Fruit fly (Drosophila melanogaster) whole organism, prepupa: ENCODE results near the gene Snmp1.

Source experiments
- Blimp-1 ChIP-seq: fragments of 200-800 bp; sonication (Bioruptor generic); optimal IDR thresholded peaks from 3 replicates; lab custom pipeline; 2017; ENCODE audit warnings: missing biosample characterization, missing genetic modification characterization, mild to moderate bottlenecking, moderate library complexity, missing genetic modification reagents
- CG10631 ChIP-seq: fragments of 200-800 bp; sonication (Bioruptor generic); optimal IDR thresholded peaks from 2 replicates; lab custom pipeline; 2016; ENCODE audit warnings: missing biosample characterization, missing genetic modification characterization
- CG10669 ChIP-seq: fragments of 200-800 bp; sonication (Bioruptor generic); optimal IDR thresholded peaks from 3 replicates; lab custom pipeline; 2018; ENCODE audit warnings: missing biosample characterization, mild to moderate bottlenecking, missing genetic modification characterization, moderate library complexity
- CG11294 ChIP-seq: fragments of 200-800 bp; sonication (Bioruptor generic); IDR thresholded peaks from 2 replicates; pipeline ENCODE4 v1.3.6; 2022; ENCODE audit warnings: missing biosample characterization, missing genetic modification characterization
- CG11762 ChIP-seq: fragments of 200-800 bp; sonication (Bioruptor generic); optimal IDR thresholded peaks from 3 replicates; lab custom pipeline; 2016; ENCODE audit warnings: missing biosample characterization, missing genetic modification characterization; ENCODE audit not compliant: insufficient read depth
- CG15336 ChIP-seq: fragments of 200-800 bp; sonication (Bioruptor generic); IDR thresholded peaks from 2 replicates; pipeline ENCODE4 v1.3.6; 2022; ENCODE audit warnings: missing biosample characterization, missing genetic modification characterization
- CG1621 ChIP-seq: fragments of 200-800 bp; sonication (Bioruptor generic); optimal IDR thresholded peaks from 3 replicates; lab custom pipeline; 2018; ENCODE audit warnings: missing biosample characterization, mild to moderate bottlenecking, missing genetic modification characterization
- CG16779 ChIP-seq: fragments of 200-800 bp; sonication (Bioruptor generic); optimal IDR thresholded peaks from 3 replicates; lab custom pipeline; 2017; ENCODE audit warnings: missing biosample characterization, mild to moderate bottlenecking, missing genetic modification characterization
- CG3032 ChIP-seq: fragments of 200-800 bp; optimal IDR thresholded peaks from 2 replicates; lab custom pipeline; 2019; ENCODE audit warnings: missing biosample characterization, mild to moderate bottlenecking, missing genetic modification characterization, moderate library complexity
- CG31627 ChIP-seq: fragments of 200-800 bp; sonication (Bioruptor generic); optimal IDR thresholded peaks from 3 replicates; lab custom pipeline; 2016; ENCODE audit warnings: missing biosample characterization, missing genetic modification characterization
- CG32006 ChIP-seq: fragments of 200-800 bp; sonication (Bioruptor generic); optimal IDR thresholded peaks from 3 replicates; lab custom pipeline; 2017; ENCODE audit warnings: missing biosample characterization, mild to moderate bottlenecking, missing genetic modification characterization
- CG34406 ChIP-seq: fragments of 200-800 bp; sonication (Bioruptor generic); optimal IDR thresholded peaks from 3 replicates; lab custom pipeline; 2016; ENCODE audit warnings: missing biosample characterization, missing genetic modification characterization
- CG6163 ChIP-seq: fragments of 200-800 bp; sonication (Bioruptor generic); IDR thresholded peaks from 3 replicates; pipeline ENCODE4 v1.3.6; 2022; ENCODE audit warnings: missing biosample characterization, missing genetic modification characterization
- CG6276 ChIP-seq: fragments of 200-800 bp; sonication (Bioruptor generic); optimal IDR thresholded peaks from 2 replicates; lab custom pipeline; 2017; ENCODE audit warnings: missing biosample characterization, mild to moderate bottlenecking, missing genetic modification characterization
- CG6792 ChIP-seq: fragments of 200-800 bp; sonication (Bioruptor generic); optimal IDR thresholded peaks from 3 replicates; lab custom pipeline; 2016; ENCODE audit warnings: missing biosample characterization, missing genetic modification characterization
- CG6854 ChIP-seq: fragments of 200-800 bp; sonication (Bioruptor generic); optimal IDR thresholded peaks from 2 replicates; lab custom pipeline; 2017; ENCODE audit warnings: missing biosample characterization, mild to moderate bottlenecking, missing genetic modification characterization
- CG7368 ChIP-seq: fragments of 200-800 bp; sonication (Bioruptor generic); optimal IDR thresholded peaks from 3 replicates; lab custom pipeline; 2016; ENCODE audit warnings: missing biosample characterization, missing genetic modification characterization
- CG8119 ChIP-seq: fragments of 200-800 bp; sonication (Bioruptor generic); IDR thresholded peaks from 3 replicates; pipeline ENCODE4 v1.3.6; 2022; ENCODE audit warnings: missing biosample characterization, missing genetic modification characterization
- CG9139 ChIP-seq: fragments of 200-800 bp; sonication (Bioruptor generic); optimal IDR thresholded peaks from 3 replicates; lab custom pipeline; 2017; ENCODE audit warnings: missing biosample characterization, mild to moderate bottlenecking, missing genetic modification characterization
- Eip75B ChIP-seq: fragments of 200-800 bp; sonication (Bioruptor generic); optimal IDR thresholded peaks from 3 replicates; lab custom pipeline; 2016; ENCODE audit warnings: missing biosample characterization, missing genetic modification characterization
- Eip78C ChIP-seq: fragments of 200-800 bp; sonication (Bioruptor generic); peaks from one replicate; lab custom pipeline; 2016; ENCODE audit warnings: missing biosample characterization, missing genetic modification characterization
- Ets21C ChIP-seq: fragments of 200-800 bp; sonication (Bioruptor generic); optimal IDR thresholded peaks from 3 replicates; lab custom pipeline; 2016; ENCODE audit warnings: missing biosample characterization, missing genetic modification characterization
- Ets96B ChIP-seq: fragments of 200-800 bp; optimal IDR thresholded peaks from 2 replicates; lab custom pipeline; 2019; ENCODE audit warnings: missing biosample characterization, mild to moderate bottlenecking, missing genetic modification characterization, moderate library complexity
- Hr38 ChIP-seq: sonication (Bioruptor generic); optimal IDR thresholded peaks from 2 replicates; lab custom pipeline; 2016; ENCODE audit warnings: missing biosample characterization, missing genetic modification characterization
- Lpt ChIP-seq: fragments of 200-800 bp; sonication (Bioruptor generic); optimal IDR thresholded peaks from 3 replicates; lab custom pipeline; 2016; ENCODE audit warnings: missing biosample characterization, missing genetic modification characterization
- Met ChIP-seq: fragments of 200-800 bp; sonication (Bioruptor generic); optimal IDR thresholded peaks from 3 replicates; lab custom pipeline; 2016; ENCODE audit warnings: missing biosample characterization, missing genetic modification characterization
- OdsH ChIP-seq: fragments of 200-800 bp; sonication (Bioruptor generic); optimal IDR thresholded peaks from 3 replicates; lab custom pipeline; 2016; ENCODE audit warnings: missing biosample characterization, missing genetic modification characterization
- Sox102F ChIP-seq: fragments of 200-800 bp; sonication (Bioruptor generic); optimal IDR thresholded peaks from 2 replicates; lab custom pipeline; 2016; ENCODE audit warnings: missing biosample characterization, mild to moderate bottlenecking, missing genetic modification characterization
- Sox14 ChIP-seq: fragments of 200-800 bp; sonication (Bioruptor generic); optimal IDR thresholded peaks from 3 replicates; lab custom pipeline; 2016; ENCODE audit warnings: missing biosample characterization, missing genetic modification characterization
- achi ChIP-seq: fragments of 200-800 bp; sonication (Bioruptor generic); optimal IDR thresholded peaks from 3 replicates; lab custom pipeline; 2016; ENCODE audit warnings: missing biosample characterization, missing genetic modification characterization
- cyc ChIP-seq: fragments of 200-800 bp; sonication (Bioruptor generic); optimal IDR thresholded peaks from 3 replicates; lab custom pipeline; 2016; ENCODE audit warnings: missing biosample characterization, missing genetic modification characterization
- dac ChIP-seq: fragments of 200-800 bp; sonication (Bioruptor generic); optimal IDR thresholded peaks from 2 replicates; lab custom pipeline; 2017; ENCODE audit warnings: missing biosample characterization, mild to moderate bottlenecking, missing genetic modification characterization
- esn ChIP-seq: fragments of 200-800 bp; sonication (Bioruptor generic); optimal IDR thresholded peaks from 2 replicates; lab custom pipeline; 2016; ENCODE audit warnings: missing biosample characterization, mild to moderate bottlenecking, missing genetic modification characterization, moderate library complexity
- fd59A ChIP-seq: fragments of 200-800 bp; sonication (Bioruptor generic); optimal IDR thresholded peaks from 2 replicates; lab custom pipeline; 2017; ENCODE audit warnings: missing biosample characterization, mild to moderate bottlenecking, missing genetic modification characterization, missing genetic modification reagents
- fd85E ChIP-seq: fragments of 200-800 bp; sonication (Bioruptor generic); optimal IDR thresholded peaks from 3 replicates; lab custom pipeline; 2016; ENCODE audit warnings: missing biosample characterization, missing genetic modification characterization
- fkh ChIP-seq: fragments of 200-800 bp; sonication (Bioruptor generic); optimal IDR thresholded peaks from 3 replicates; lab custom pipeline; 2017; ENCODE audit warnings: missing biosample characterization, mild to moderate bottlenecking, missing genetic modification characterization, moderate library complexity
- lz ChIP-seq: fragments of 200-800 bp; sonication (Bioruptor generic); optimal IDR thresholded peaks from 3 replicates; lab custom pipeline; 2016; ENCODE audit warnings: missing biosample characterization, missing genetic modification characterization
- spab ChIP-seq: fragments of 200-800 bp; sonication (Bioruptor generic); optimal IDR thresholded peaks from 2 replicates; lab custom pipeline; 2017; ENCODE audit warnings: missing biosample characterization, mild to moderate bottlenecking, missing genetic modification characterization, missing genetic modification reagents
- ss ChIP-seq, 2 experiments: fragments of 200-800 bp; sonication (Bioruptor generic); optimal IDR thresholded peaks; 2 replicates in 1 of 2; 3 replicates in 1 of 2; lab custom pipeline; 2017 to 2018; ENCODE audit warnings: mild to moderate bottlenecking in 2 of 2, missing biosample characterization in 2 of 2, missing genetic modification characterization in 2 of 2, moderate library complexity in 1 of 2
- svp ChIP-seq: fragments of 200-800 bp; sonication (Bioruptor generic); peaks from one replicate; lab custom pipeline; 2016; ENCODE audit warnings: missing biosample characterization, missing genetic modification characterization
- vri ChIP-seq: fragments of 200-800 bp; sonication (Bioruptor generic); optimal IDR thresholded peaks from 3 replicates; lab custom pipeline; 2016; ENCODE audit warnings: missing biosample characterization, mild to moderate bottlenecking, missing genetic modification characterization

The Snmp1 gene

DNA sequence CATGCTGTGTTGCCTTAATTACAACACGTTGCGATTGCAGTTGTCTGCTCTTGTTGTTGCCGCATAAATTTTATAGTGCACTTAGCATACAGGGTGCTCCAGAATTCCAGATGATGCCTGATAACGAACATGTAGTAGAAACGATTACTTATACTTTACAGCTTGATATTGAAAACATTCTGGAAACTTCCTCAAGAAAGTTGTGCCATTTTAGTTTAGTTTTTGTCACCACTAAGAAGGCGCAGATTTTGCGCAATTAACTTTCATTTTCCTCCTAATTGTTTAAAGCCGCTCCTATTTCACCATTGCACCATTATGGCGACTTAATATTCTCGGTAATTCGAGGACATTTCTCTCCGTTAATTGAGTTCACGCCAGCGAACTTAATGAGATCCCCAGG, 24.3 kb upstream of the Snmp1 start (continued):
- TF ChIP-seq cyc (GFP tag; lab: Kevin White, UChicago) (no peak), svp (GFP tag; lab: Kevin White, UChicago) (no peak), fkh (GFP tag; lab: Kevin White, UChicago) (no peak), CG6854 (no peak), Eip78C (peak; percentile 81), OdsH (GFP tag; lab: Kevin White, UChicago) (peak; percentile 6), Sox14 (GFP tag; lab: Kevin White, UChicago) (no peak), fd85E (GFP tag; lab: Kevin White, UChicago) (no peak), esn (no peak), CG6792 (GFP tag; lab: Kevin White, UChicago) (no peak), Blimp-1 (GFP tag; lab: Kevin White, UChicago) (no peak), ss (GFP tag; optimal IDR thresholded peaks at IDR 0.05; lab: Kevin White, UChicago) (peak in 1 of 2 experiments; percentile 61), lz (no peak), CG10631 (GFP tag; lab: Kevin White, UChicago) (peak; percentile 11), CG11762 (GFP tag; lab: Kevin White, UChicago) (no peak), CG6163 (GFP tag; lab: Robert Waterston, UW) (no peak), Lpt (no peak), CG3032 (tag; lab: Kevin White, UChicago) (peak; percentile 44), achi (GFP tag; lab: Kevin White, UChicago) (peak; percentile 5), dac (GFP tag; lab: Kevin White, UChicago) (no peak), fd59A (GFP tag; lab: Kevin White, UChicago) (no peak), spab (GFP tag; lab: Kevin White, UChicago) (peak; percentile 2), Hr38 (GFP tag; lab: Kevin White, UChicago) (no peak), CG32006 (GFP tag; lab: Kevin White, UChicago) (peak; percentile 3), Ets21C (GFP tag; lab: Kevin White, UChicago) (no peak)

DNA sequence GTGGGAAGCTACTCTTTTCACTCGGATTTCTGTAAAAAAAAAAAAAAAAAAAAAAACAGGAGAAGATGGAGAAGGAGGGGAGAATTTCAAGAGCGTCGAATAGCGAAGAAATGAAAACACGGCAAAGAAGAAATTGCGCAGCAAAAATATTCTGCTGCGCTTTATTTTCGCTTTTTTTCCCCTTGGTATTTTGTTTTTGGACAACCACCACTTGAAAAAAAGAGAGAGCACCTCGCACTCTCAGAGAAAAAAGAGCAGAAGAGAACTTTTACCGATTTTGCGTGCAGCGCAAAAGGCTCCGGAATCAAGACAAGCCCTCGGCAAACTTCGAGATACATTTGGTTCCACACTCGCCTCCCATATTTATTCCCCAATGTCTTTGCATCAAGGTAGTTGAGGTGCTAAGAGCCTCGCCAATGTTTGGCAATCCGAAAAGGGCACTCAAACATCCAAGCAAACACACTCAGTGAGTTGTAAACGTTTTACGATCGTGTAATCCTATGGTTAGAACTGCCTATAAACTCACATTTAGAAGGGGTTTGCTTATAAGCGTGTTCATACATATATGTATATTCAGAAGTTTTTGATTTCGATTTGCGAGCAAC, 22.9 kb upstream of the Snmp1 start:
- TF ChIP-seq Sox14 (GFP tag; lab: Kevin White, UChicago) (no peak), vri (GFP tag; lab: Kevin White, UChicago) (peak; percentile 58), CG15336 (GFP tag; lab: Robert Waterston, UW) (0 out of 2 replicates have a peak, but pooled peaks have one; percentile 22), esn (peak; percentile 9), CG6163 (GFP tag; lab: Robert Waterston, UW) (peak; percentile 46; the same call in 2 of the 3 replicates), CG10669 (GFP tag; lab: Kevin White, UChicago) (no peak), ss (GFP tag; optimal IDR thresholded peaks at IDR 0.05; lab: Kevin White, UChicago) (peak; percentile 1 to 26), CG34406 (peak; percentile 21), CG6854 (peak; percentile 70), Eip75B (GFP tag; lab: Kevin White, UChicago) (no peak), Sox102F (GFP tag; lab: Kevin White, UChicago) (peak; percentile 59), CG16779 (tag; lab: Kevin White, UChicago) (no peak)

DNA sequence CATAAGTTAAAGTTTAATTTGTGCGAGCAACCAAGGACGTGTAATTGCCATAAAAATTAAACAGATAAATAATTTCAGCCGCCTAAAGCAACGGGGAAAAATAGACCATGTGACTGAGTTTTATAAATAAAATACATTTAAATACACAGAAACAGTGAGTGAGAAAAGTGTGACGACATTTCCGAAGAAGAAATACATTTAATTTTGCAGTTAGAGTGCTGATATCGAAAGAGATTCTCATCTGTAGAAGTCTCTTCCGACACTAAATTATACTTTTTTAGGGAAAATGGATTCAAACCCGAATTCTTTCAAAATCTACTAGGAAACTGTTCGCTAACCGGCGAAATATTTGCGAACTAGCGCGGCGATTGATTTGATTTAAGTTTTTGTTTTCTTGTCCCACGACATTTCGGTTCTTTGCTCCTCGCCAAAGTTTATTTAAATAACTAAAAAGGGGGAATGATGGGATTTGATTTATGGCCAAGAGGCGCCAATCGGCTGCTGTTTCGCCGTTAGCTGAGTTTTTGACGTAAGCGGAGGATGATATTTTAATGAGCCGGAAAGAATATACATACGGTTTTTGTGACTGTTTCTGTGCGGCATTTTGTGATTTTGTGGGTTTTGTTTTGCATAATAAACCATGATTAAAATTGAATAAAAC, 21.6 kb upstream of the Snmp1 start:
- TF ChIP-seq lz (no peak), Eip78C (peak; percentile 31)
- TF ChIP-seq, all 60 proteins: peak for 1

DNA sequence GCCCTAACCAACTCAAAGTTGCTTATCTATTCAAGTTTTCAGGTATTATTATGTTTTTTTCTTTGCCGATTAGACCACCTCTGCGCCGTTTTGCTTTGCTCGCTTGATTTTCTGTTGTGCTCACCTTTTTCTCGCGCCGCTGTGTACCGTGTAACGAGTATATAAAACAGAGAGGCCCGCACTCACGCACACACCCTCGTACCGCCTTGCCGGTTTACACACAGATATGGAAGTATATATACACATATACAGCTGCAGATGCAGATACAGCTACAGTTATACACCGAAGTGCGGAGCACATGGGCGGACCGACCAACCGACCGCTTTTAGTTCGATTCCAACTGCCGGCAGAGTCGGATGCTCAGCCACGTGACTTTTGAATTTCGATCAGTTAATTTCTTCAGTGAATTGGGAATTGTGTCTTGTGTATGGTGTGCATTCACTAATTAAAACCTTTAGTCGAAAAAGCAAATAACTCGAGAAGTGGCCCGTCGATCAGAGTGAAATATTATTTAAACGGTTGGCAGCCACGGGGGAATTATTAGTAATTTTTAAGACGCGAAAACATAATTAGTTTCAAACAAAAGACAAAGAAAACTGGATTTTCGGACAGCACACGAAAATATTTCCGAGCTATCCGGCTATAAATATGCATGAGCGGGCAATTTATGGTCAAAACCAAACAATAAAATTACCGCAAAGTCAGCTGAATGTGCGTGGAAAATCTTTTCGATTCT, 20.7 kb upstream of the Snmp1 start:
- TF ChIP-seq Eip75B (GFP tag; lab: Kevin White, UChicago) (peak; percentile 8), CG6276 (peak; percentile 46), CG11294 (GFP tag; lab: Robert Waterston, UW) (no peak; the same call in 1 of the 2 replicates), CG11762 (GFP tag; lab: Kevin White, UChicago) (no peak), CG31627 (GFP tag; lab: Kevin White, UChicago) (no peak), CG1621 (tag; lab: Kevin White, UChicago) (peak; percentile 36), Sox102F (GFP tag; lab: Kevin White, UChicago) (peak; percentile 38), Met (GFP tag; lab: Kevin White, UChicago) (peak; percentile 27), ss (GFP tag; optimal IDR thresholded peaks at IDR 0.05; lab: Kevin White, UChicago) (peak; percentile 42 to 60), svp (GFP tag; lab: Kevin White, UChicago) (peak; percentile 66), CG6854 (no peak), CG7368 (GFP tag; lab: Kevin White, UChicago) (peak; percentile 22), CG8119 (GFP tag; lab: Robert Waterston, UW) (no peak), CG6792 (GFP tag; lab: Kevin White, UChicago) (no peak), esn (peak; percentile 13), Ets96B (tag; lab: Kevin White, UChicago) (peak; percentile 13), Sox14 (GFP tag; lab: Kevin White, UChicago) (peak; percentile 26), CG9139 (peak; percentile 53)
